Worm (Caenorhabditis elegans) whole organism, L4 larva: ENCODE results near the gene F36A4.2.

Experiments used
- D1046.2 ChIP-seq: fragments of 200-800 bp; sonication (Bioruptor generic); IDR thresholded peaks from 2 replicates; pipeline ENCODE4 v1.3.6; 2022; ENCODE audit warnings: missing genetic modification characterization, missing compliant biosample characterization
- F10B5.3 ChIP-seq: sonication (generic microtip); optimal IDR thresholded peaks from 2 replicates; lab custom pipeline; 2016; ENCODE audit warnings: mild to moderate bottlenecking, missing genetic modification characterization, missing compliant biosample characterization
- F44E2.7 ChIP-seq: fragments of 200-800 bp; sonication (Bioruptor generic); IDR thresholded peaks from 2 replicates; pipeline ENCODE4 v2.1.2; 2022; ENCODE audit warnings: missing genetic modification characterization, missing compliant biosample characterization
- T26A8.4 ChIP-seq: fragments of 200-800 bp; sonication (Bioruptor generic); IDR thresholded peaks from 2 replicates; pipeline ENCODE4 v1.3.6; 2022; ENCODE audit warnings: missing genetic modification characterization, missing compliant biosample characterization
- aha-1 ChIP-seq: fragments of 150-350 bp; peaks from one replicate; lab custom pipeline; 2014; ENCODE audit warnings: missing biosample characterization, missing genetic modification characterization
- ama-1 ChIP-seq: fragments of 150-350 bp; optimal IDR thresholded peaks from 2 replicates; lab custom pipeline; 2014; ENCODE audit warnings: inconsistent platforms, mixed read lengths
- ceh-20 ChIP-seq: fragments of 200-800 bp; sonication (Bioruptor generic); IDR thresholded peaks from 2 replicates; pipeline ENCODE4 v1.3.6; 2022; ENCODE audit warnings: missing genetic modification reagents, missing genetic modification characterization, missing compliant biosample characterization
- ceh-28 ChIP-seq: fragments of 150-350 bp; optimal IDR thresholded peaks from 2 replicates; lab custom pipeline; 2014; ENCODE audit warnings: missing biosample characterization, missing genetic modification reagents, missing genetic modification characterization
- ceh-32 ChIP-seq: sonication (generic microtip); optimal IDR thresholded peaks from 2 replicates; lab custom pipeline; 2016; ENCODE audit warnings: mild to moderate bottlenecking, missing genetic modification characterization, missing compliant biosample characterization; ENCODE audit not compliant: poor library complexity
- ces-1 ChIP-seq: fragments of 150-350 bp; sonication (generic microtip); optimal IDR thresholded peaks from 4 replicates; lab custom pipeline; 2014; ENCODE audit warnings: missing biosample characterization, missing genetic modification reagents, missing genetic modification characterization
- cey-2 ChIP-seq: sonication (generic microtip); optimal IDR thresholded peaks from 3 replicates; lab custom pipeline; 2017; ENCODE audit warnings: missing genetic modification characterization, mild to moderate bottlenecking, missing compliant biosample characterization, antibody characterized with exemption, borderline replicate concordance; ENCODE audit not compliant: insufficient read depth
- ctbp-1 ChIP-seq: fragments of 200-800 bp; sonication (Bioruptor generic); IDR thresholded peaks from 2 replicates; pipeline ENCODE4 v1.3.6; 2022; ENCODE audit warnings: missing genetic modification reagents, missing genetic modification characterization, missing compliant biosample characterization
- daf-12 ChIP-seq: fragments of 150-350 bp; optimal IDR thresholded peaks from 2 replicates; lab custom pipeline; 2014; ENCODE audit warnings: missing biosample characterization, missing genetic modification reagents, missing genetic modification characterization
- daf-8 ChIP-seq: fragments of 200-800 bp; sonication (Bioruptor generic); IDR thresholded peaks from 2 replicates; pipeline ENCODE4 v1.3.6; 2022; ENCODE audit warnings: missing genetic modification characterization, missing compliant biosample characterization
- dmd-6 ChIP-seq: fragments of 200-800 bp; sonication (Bioruptor generic); IDR thresholded peaks from 2 replicates; pipeline ENCODE4 v1.3.6; 2022; ENCODE audit warnings: missing genetic modification reagents, missing genetic modification characterization, missing compliant biosample characterization
- dmd-8 ChIP-seq: fragments of 200-800 bp; sonication (Bioruptor generic); IDR thresholded peaks from 2 replicates; pipeline ENCODE4 v1.3.6; 2022; ENCODE audit warnings: missing genetic modification characterization, missing compliant biosample characterization
- dmd-9 ChIP-seq: fragments of 200-800 bp; sonication (Bioruptor generic); IDR thresholded peaks from 2 replicates; pipeline ENCODE4 v1.3.6; 2022; ENCODE audit warnings: missing genetic modification reagents, missing genetic modification characterization, missing compliant biosample characterization
- egl-43 ChIP-seq: fragments of 200-800 bp; sonication (Bioruptor generic); IDR thresholded peaks from 2 replicates; pipeline ENCODE4 v1.3.6; 2022; ENCODE audit warnings: missing genetic modification reagents, missing genetic modification characterization, missing compliant biosample characterization
- fkh-10 ChIP-seq: fragments of 150-350 bp; optimal IDR thresholded peaks from 2 replicates; lab custom pipeline; 2014; ENCODE audit warnings: missing biosample characterization, missing genetic modification reagents, missing genetic modification characterization
- hif-1 ChIP-seq, 2 experiments: sonication (generic microtip); optimal IDR thresholded peaks; 2 replicates each; lab custom pipeline; 2016 to 2017; ENCODE audit warnings: missing compliant biosample characterization in 2 of 2, missing genetic modification characterization in 2 of 2, missing genetic modification reagents in 2 of 2, missing genotype in 2 of 2, mild to moderate bottlenecking in 1 of 2
- lim-7 ChIP-seq: fragments of 200-800 bp; sonication (Bioruptor generic); IDR thresholded peaks from 2 replicates; pipeline ENCODE4 v1.3.6; 2022; ENCODE audit warnings: missing genetic modification characterization, missing compliant biosample characterization
- lin-13 ChIP-seq: fragments of 150-350 bp; optimal IDR thresholded peaks from 2 replicates; lab custom pipeline; 2014; ENCODE audit warnings: missing biosample characterization, missing genetic modification reagents, missing genetic modification characterization
- madf-9 ChIP-seq: fragments of 200-800 bp; sonication (Bioruptor generic); conservative IDR thresholded peaks from 2 replicates; pipeline ENCODE4 v1.3.6; 2022; ENCODE audit warnings: missing genetic modification reagents, missing genetic modification characterization, missing compliant biosample characterization
- mxl-2 ChIP-seq: fragments of 200-800 bp; sonication (Bioruptor generic); conservative IDR thresholded peaks from 2 replicates; pipeline ENCODE4 v1.3.6; 2022; ENCODE audit warnings: missing genetic modification reagents, missing genetic modification characterization, missing compliant biosample characterization
- nhr-10 ChIP-seq: fragments of 150-350 bp; optimal IDR thresholded peaks from 2 replicates; lab custom pipeline; 2014; ENCODE audit warnings: missing biosample characterization, missing genetic modification characterization
- nhr-102 ChIP-seq: sonication (generic microtip); optimal IDR thresholded peaks from 2 replicates; lab custom pipeline; 2016; ENCODE audit warnings: mild to moderate bottlenecking, missing genetic modification characterization, moderate library complexity, missing compliant biosample characterization
- nhr-28 ChIP-seq: fragments of 150-350 bp; optimal IDR thresholded peaks from 2 replicates; lab custom pipeline; 2014; ENCODE audit warnings: missing biosample characterization, missing genetic modification characterization
- nhr-41 ChIP-seq: fragments of 200-800 bp; sonication (Bioruptor generic); IDR thresholded peaks from 2 replicates; pipeline ENCODE4 v1.3.6; 2022; ENCODE audit warnings: missing genetic modification reagents, missing genetic modification characterization, missing compliant biosample characterization
- nhr-76 ChIP-seq: fragments of 150-350 bp; optimal IDR thresholded peaks from 2 replicates; lab custom pipeline; 2014; ENCODE audit warnings: missing biosample characterization, missing genetic modification characterization
- nhr-77 ChIP-seq: fragments of 150-350 bp; optimal IDR thresholded peaks from 2 replicates; lab custom pipeline; 2014; ENCODE audit warnings: missing biosample characterization, missing genetic modification characterization
- saeg-2 ChIP-seq: fragments of 200-800 bp; sonication (Bioruptor generic); IDR thresholded peaks from 2 replicates; pipeline ENCODE4 v1.3.6; 2022; ENCODE audit warnings: missing genetic modification reagents, missing genetic modification characterization, missing compliant biosample characterization
- skn-1 ChIP-seq: fragments of 150-350 bp; optimal IDR thresholded peaks from 2 replicates; lab custom pipeline; 2014; ENCODE audit warnings: missing biosample characterization, missing genetic modification characterization
- spr-1 ChIP-seq: sonication (generic microtip); optimal IDR thresholded peaks from 2 replicates; lab custom pipeline; 2016; ENCODE audit warnings: mild to moderate bottlenecking, missing genetic modification characterization, missing compliant biosample characterization
- spr-3 ChIP-seq: fragments of 200-800 bp; sonication (Bioruptor generic); optimal IDR thresholded peaks from 2 replicates; lab custom pipeline; 2018; ENCODE audit warnings: mild to moderate bottlenecking, missing genetic modification characterization, missing compliant biosample characterization
- tag-97 ChIP-seq: fragments of 200-800 bp; sonication (Bioruptor generic); IDR thresholded peaks from 2 replicates; pipeline ENCODE4 v1.3.6; 2022; ENCODE audit warnings: missing genetic modification characterization, missing compliant biosample characterization
- vab-7 ChIP-seq: fragments of 200-800 bp; sonication (Bioruptor generic); IDR thresholded peaks from 2 replicates; pipeline ENCODE4 v1.3.6; 2022; ENCODE audit warnings: missing genetic modification reagents, missing genetic modification characterization, missing compliant biosample characterization
- zag-1 ChIP-seq: fragments of 150-350 bp; optimal IDR thresholded peaks from 2 replicates; lab custom pipeline; 2014; ENCODE audit warnings: missing biosample characterization, missing genetic modification characterization
- zfp-3 ChIP-seq: fragments of 200-800 bp; sonication (Bioruptor generic); conservative IDR thresholded peaks from 2 replicates; pipeline ENCODE4 v1.3.6; 2022; ENCODE audit warnings: missing genetic modification reagents, missing genetic modification characterization, missing compliant biosample characterization
- zip-11 ChIP-seq: fragments of 200-800 bp; sonication (Bioruptor generic); IDR thresholded peaks from 2 replicates; pipeline ENCODE4 v1.3.6; 2022; ENCODE audit warnings: missing genetic modification characterization, missing compliant biosample characterization
- zip-2 ChIP-seq: fragments of 150-350 bp; optimal IDR thresholded peaks from 2 replicates; lab custom pipeline; 2014; ENCODE audit warnings: missing biosample characterization, missing genetic modification characterization

The F36A4.2 gene

ce11 chrIV:4270925-4271324 is at the start of gene F36A4.2:
Gene F36A4.2, plus strand, starts transcription at chrIV:4271225.
- TF ChIP-seq zag-1 (tag; lab: Kevin White, UChicago) (no peak), mxl-2 (GFP tag; lab: Robert Waterston, UW) (no peak), ceh-28 (tag; lab: Kevin White, UChicago) (no peak), F10B5.3 (tag; lab: Kevin White, UChicago) (no peak), skn-1 (tag; lab: Kevin White, UChicago) (no peak), ces-1 (no peak), nhr-41 (GFP tag; lab: Robert Waterston, UW) (no peak), nhr-77 (no peak), zfp-3 (no peak)

ce11 chrIV:4225851-4226250 is 45.2 kb upstream of the F36A4.2 start, which contains the start of gene srbc-71:
Gene srbc-71, minus strand, starts transcription at chrIV:4225951.
- TF ChIP-seq nhr-10 (tag; lab: Kevin White, UChicago) (no peak), ceh-32 (tag; lab: Kevin White, UChicago) (no peak), dmd-6 (GFP tag; lab: Robert Waterston, UW) (no peak), spr-3 (GFP tag; lab: Kevin White, UChicago) (no peak), nhr-102 (no peak), aha-1 (peak; percentile 18)
- TF ChIP-seq, all 104 proteins: peak for 1

- TF ChIP-seq zip-2 (tag; lab: Kevin White, UChicago) (no peak), madf-9 (GFP tag; lab: Robert Waterston, UW) (no peak), ctbp-1 (GFP tag; lab: Robert Waterston, UW) (no peak), daf-12 (tag; lab: Kevin White, UChicago) (no peak), nhr-76 (no peak), nhr-10 (tag; lab: Kevin White, UChicago) (no peak), hif-1 (tag; optimal IDR thresholded peaks at IDR 0.05; lab: Kevin White, UChicago) (no peak), saeg-2 (GFP tag; lab: Robert Waterston, UW) (no peak), D1046.2 (GFP tag; lab: Robert Waterston, UW) (no peak), lin-13 (no peak), ceh-20 (GFP tag; lab: Robert Waterston, UW) (no peak), cey-2 (tag; lab: Kevin White, UChicago) (no peak), F44E2.7 (GFP tag; lab: Robert Waterston, UW) (no peak), tag-97 (GFP tag; lab: Robert Waterston, UW) (no peak), skn-1 (tag; lab: Kevin White, UChicago) (no peak), dmd-9 (no peak), zip-11 (no peak), fkh-10 (GFP tag; lab: Kevin White, UChicago) (no peak)
Measured at ce11 chrIV:4227917-4228316, 43.1 kb upstream of the F36A4.2 start, which contains the start of gene srbc-70. Gene srbc-70, minus strand, starts transcription at chrIV:4228017.

- TF ChIP-seq saeg-2 (GFP tag; lab: Robert Waterston, UW) (no peak), ama-1 (lab: Kevin White, UChicago) (peak; percentile 84), dmd-8 (GFP tag; lab: Robert Waterston, UW) (no peak), hif-1 (tag; optimal IDR thresholded peaks at IDR 0.05; lab: Kevin White, UChicago) (no peak), nhr-28 (peak; percentile 8), lim-7 (GFP tag; lab: Robert Waterston, UW) (0 out of 2 replicates have a peak, but pooled peaks have one; percentile 11), zag-1 (tag; lab: Kevin White, UChicago) (no peak), tag-97 (GFP tag; lab: Robert Waterston, UW) (no peak), spr-1 (tag; lab: Kevin White, UChicago) (no peak), egl-43 (GFP tag; lab: Robert Waterston, UW) (peak; percentile 73; the same call in 1 of the 2 replicates), vab-7 (GFP tag; lab: Robert Waterston, UW) (no peak), T26A8.4 (GFP tag; lab: Robert Waterston, UW) (peak; percentile 67; the same call in 1 of the 2 replicates), daf-8 (GFP tag; lab: Robert Waterston, UW) (no peak)
- TF ChIP-seq, all 104 proteins: peak for 5
Measured at ce11 chrIV:4235315-4236024, 35.6 kb upstream of the F36A4.2 start, which contains the start of the genes zipt-2.2 and dpy-13. Gene zipt-2.2, minus strand, starts transcription at chrIV:4235365. Gene dpy-13, plus strand, starts transcription at chrIV:4235614.
